Worm (Caenorhabditis elegans) whole organism, early embryonic: ENCODE measurements around the gene mig-13.

Source experiments
- B0310.2 ChIP-seq: sonication (generic microtip); optimal IDR thresholded peaks from 2 replicates; lab custom pipeline; 2016; ENCODE audit warnings: mild to moderate bottlenecking, missing genetic modification characterization, missing compliant biosample characterization
- F13C5.2 ChIP-seq: sonication (generic microtip); optimal IDR thresholded peaks from 2 replicates; lab custom pipeline; 2017; ENCODE audit warnings: mild to moderate bottlenecking, missing genetic modification characterization, inconsistent platforms, missing compliant biosample characterization
- aly-1 ChIP-seq: sonication (generic microtip); optimal IDR thresholded peaks from 2 replicates; lab custom pipeline; 2016; ENCODE audit warnings: missing genetic modification characterization, missing compliant biosample characterization
- ama-1 ChIP-seq: fragments of 150-350 bp; optimal IDR thresholded peaks from 2 replicates; lab custom pipeline; 2014
- ceh-13 ChIP-seq: fragments of 200-800 bp; sonication (Bioruptor generic); optimal IDR thresholded peaks from 2 replicates; lab custom pipeline; 2018; ENCODE audit warnings: mild to moderate bottlenecking, missing genetic modification characterization, missing compliant biosample characterization
- ceh-36 ChIP-seq: sonication (generic microtip); optimal IDR thresholded peaks from 2 replicates; lab custom pipeline; 2016; ENCODE audit warnings: missing genetic modification characterization, inconsistent platforms, missing compliant biosample characterization
- ets-7 ChIP-seq: sonication (generic microtip); optimal IDR thresholded peaks from 2 replicates; lab custom pipeline; 2016; ENCODE audit warnings: missing genotype, missing genetic modification characterization, missing compliant biosample characterization
- flt-1 ChIP-seq: fragments of 200-800 bp; sonication (Bioruptor generic); IDR thresholded peaks from 2 replicates; pipeline ENCODE4 v1.3.6; 2022; ENCODE audit warnings: missing genetic modification characterization, missing compliant biosample characterization
- hmbx-1 ChIP-seq: sonication (generic microtip); optimal IDR thresholded peaks from 2 replicates; lab custom pipeline; 2016; ENCODE audit warnings: mild to moderate bottlenecking, missing genetic modification characterization, missing compliant biosample characterization
- hmg-4 ChIP-seq: fragments of 200-800 bp; sonication (Bioruptor generic); optimal IDR thresholded peaks from 2 replicates; lab custom pipeline; 2018; ENCODE audit warnings: mild to moderate bottlenecking, missing genetic modification characterization, missing compliant biosample characterization
- hnd-1 ChIP-seq: sonication (generic microtip); optimal IDR thresholded peaks from 2 replicates; lab custom pipeline; 2016; ENCODE audit warnings: missing genetic modification characterization, missing compliant biosample characterization
- pes-1 ChIP-seq: fragments of 200-800 bp; sonication (Bioruptor generic); IDR thresholded peaks from 2 replicates; pipeline ENCODE4 v1.3.6; 2022; ENCODE audit warnings: missing genetic modification reagents, missing genetic modification characterization, missing compliant biosample characterization
- scrt-1 ChIP-seq: fragments of 200-800 bp; sonication (Bioruptor generic); IDR thresholded peaks from 2 replicates; pipeline ENCODE4 v1.3.6; 2022; ENCODE audit warnings: missing genetic modification characterization, missing compliant biosample characterization
- sea-1 ChIP-seq: fragments of 200-800 bp; sonication (Bioruptor generic); conservative IDR thresholded peaks from 2 replicates; pipeline ENCODE4 v1.3.6; 2022; ENCODE audit warnings: missing genetic modification characterization, missing compliant biosample characterization
- tbx-11 ChIP-seq: fragments of 200-800 bp; sonication (Bioruptor generic); IDR thresholded peaks from 2 replicates; pipeline ENCODE4 v1.3.6; 2022; ENCODE audit warnings: missing genetic modification characterization, missing compliant biosample characterization
- tbx-37 ChIP-seq: fragments of 200-800 bp; sonication (Bioruptor generic); conservative IDR thresholded peaks from 2 replicates; pipeline ENCODE4 v1.3.6; 2022; ENCODE audit warnings: missing genetic modification reagents, missing genetic modification characterization, missing compliant biosample characterization
- tra-4 ChIP-seq: sonication (generic microtip); optimal IDR thresholded peaks from 2 replicates; lab custom pipeline; 2017; ENCODE audit warnings: missing genetic modification characterization, missing compliant biosample characterization

mig-13 gene

DNA sequence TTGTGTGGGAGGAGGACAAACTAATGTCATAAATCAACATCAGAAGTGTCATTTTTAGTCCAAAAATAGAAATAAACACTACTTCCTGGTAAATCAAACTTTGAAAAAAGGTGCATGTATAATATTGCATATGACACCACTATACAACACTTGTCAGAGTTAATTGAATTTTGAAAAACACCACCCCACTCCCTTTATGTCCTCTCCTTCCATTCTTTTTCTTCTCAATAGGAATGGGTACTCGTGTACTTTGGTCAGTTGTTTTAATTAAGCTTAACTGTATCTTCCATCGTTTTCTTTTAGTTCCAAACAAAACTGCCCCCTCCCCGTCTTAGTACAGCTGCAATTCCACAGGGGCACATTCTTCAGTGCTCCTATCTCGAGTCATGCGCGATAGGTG lies 12.4 kb downstream of the mig-13 start:
- TF ChIP-seq hmbx-1 (tag; lab: Kevin White, UChicago) (no peak), ceh-36 (no peak), ama-1 (lab: Kevin White, UChicago) (no peak), tbx-37 (no peak), ceh-13 (GFP tag; lab: Kevin White, UChicago) (no peak), scrt-1 (no peak), tra-4 (tag; lab: Kevin White, UChicago) (no peak), aly-1 (tag; lab: Kevin White, UChicago) (no peak), ets-7 (tag; lab: Kevin White, UChicago) (no peak), hnd-1 (tag; lab: Kevin White, UChicago) (no peak), pes-1 (GFP tag; lab: Robert Waterston, UW) (no peak), B0310.2 (no peak), hmg-4 (GFP tag; lab: Kevin White, UChicago) (no peak), tbx-11 (no peak), F13C5.2 (tag; lab: Kevin White, UChicago) (no peak), flt-1 (no peak)

DNA sequence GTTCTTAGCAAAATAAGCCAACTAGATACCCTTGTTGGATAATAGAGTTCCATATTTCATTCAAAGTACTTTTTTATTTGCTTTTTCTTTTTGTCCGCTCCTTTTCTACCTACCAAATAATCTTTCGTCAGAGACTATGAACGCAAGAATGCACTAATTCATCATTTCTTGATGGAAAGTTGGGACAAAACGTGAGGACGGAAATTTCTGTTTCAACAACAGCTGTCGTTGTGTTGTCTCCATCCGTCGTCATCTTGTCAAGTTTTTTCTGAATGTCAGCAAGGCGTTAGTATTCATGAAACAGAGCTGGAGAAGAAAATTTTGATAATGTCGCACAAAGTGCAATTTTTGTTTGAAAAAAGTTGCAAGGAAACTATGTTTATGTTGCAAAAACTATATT lies 15.2 kb downstream of the mig-13 start:
- TF ChIP-seq F13C5.2 (tag; lab: Kevin White, UChicago) (no peak), sea-1 (GFP tag; lab: Robert Waterston, UW) (no peak), aly-1 (tag; lab: Kevin White, UChicago) (no peak)

DNA sequence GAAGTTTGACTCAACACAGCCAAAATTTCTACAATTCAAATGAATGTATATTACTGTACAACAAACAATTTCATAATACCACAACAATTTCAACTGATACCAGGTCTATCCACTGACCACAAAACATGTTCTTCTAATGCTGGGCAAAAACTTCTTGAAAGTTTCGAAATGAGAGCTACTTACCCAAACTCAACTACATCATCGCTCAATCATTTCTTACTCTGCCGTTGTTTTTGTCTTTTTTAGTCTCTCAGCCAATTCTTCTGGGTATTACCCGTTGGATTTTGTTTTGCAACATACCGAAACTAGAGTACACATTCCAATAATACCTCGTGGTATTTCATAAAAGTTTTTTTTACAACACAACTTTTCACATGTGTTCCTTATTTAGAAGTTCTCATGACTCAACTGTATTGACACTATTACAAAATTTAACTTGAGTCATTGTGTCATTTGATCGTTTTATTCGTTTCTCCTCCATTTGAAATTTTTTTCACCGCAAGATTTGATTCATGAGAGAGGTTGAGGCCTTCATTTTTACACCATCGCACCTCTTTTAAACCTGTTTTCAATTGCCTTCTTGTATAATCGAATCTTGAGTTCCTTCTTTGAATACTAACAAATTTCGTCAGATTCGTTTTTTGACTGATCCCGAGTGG lies 16.7 kb downstream of the mig-13 start, which contains the start of gene F43C9.2:
F43C9.2 (plus strand) TSS at position 497 of the 659 bp plus-strand sequence.
- TF ChIP-seq tbx-37 (no peak), ama-1 (lab: Kevin White, UChicago) (no peak), ets-7 (tag; lab: Kevin White, UChicago) (no peak), sea-1 (GFP tag; lab: Robert Waterston, UW) (no peak), ceh-36 (no peak), hmbx-1 (tag; lab: Kevin White, UChicago) (no peak), flt-1 (no peak), F13C5.2 (tag; lab: Kevin White, UChicago) (no peak), tbx-11 (no peak)

DNA sequence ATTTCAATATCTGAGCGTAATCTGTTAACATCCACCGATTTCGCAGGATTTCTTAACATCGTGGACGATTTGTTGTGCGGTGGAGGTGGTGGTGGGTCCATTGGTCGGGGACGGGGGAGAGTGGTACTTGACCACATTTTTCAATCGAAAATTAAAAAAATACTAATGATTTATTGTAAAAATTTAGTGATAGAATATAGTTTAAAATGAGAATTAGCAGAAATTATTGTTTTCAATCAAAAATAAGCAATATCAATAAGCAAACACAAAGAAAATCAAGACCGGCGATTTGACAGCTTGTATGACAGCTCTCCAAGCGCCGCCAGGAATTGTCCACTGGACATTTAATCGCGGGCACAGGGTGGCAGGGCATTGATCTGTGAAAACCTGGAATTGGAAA lies 17.7 kb downstream of the mig-13 start, which contains the start of gene hum-10:
hum-10 (minus strand) TSS at position 101 of the 400 bp plus-strand sequence.
- TF ChIP-seq pes-1 (GFP tag; lab: Robert Waterston, UW) (no peak), ama-1 (lab: Kevin White, UChicago) (no peak), tra-4 (tag; lab: Kevin White, UChicago) (no peak)

DNA sequence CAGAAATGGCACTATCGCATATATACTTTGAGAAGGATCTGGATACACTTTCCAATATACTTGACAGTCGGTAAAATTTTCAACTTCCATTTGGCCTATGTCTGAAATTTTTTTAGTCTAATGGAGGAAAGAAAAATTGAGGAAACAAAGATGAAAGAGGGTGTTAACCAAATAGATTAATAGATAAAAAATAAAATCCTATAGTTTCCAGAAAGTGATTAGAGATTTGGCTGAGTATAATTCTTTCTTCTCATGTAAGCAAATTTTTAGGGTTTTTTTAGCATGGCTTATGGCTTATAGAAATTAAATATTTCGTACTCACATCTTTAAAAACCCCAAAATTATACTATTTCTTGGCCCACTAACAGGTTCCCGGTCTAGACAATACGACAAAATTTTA lies 30.0 kb downstream of the mig-13 start, which contains the start of gene npr-1:
npr-1 (minus strand) TSS at position 101 of the 400 bp plus-strand sequence.
- TF ChIP-seq ceh-36 = no peak
- TF ChIP-seq hmg-4 (GFP tag; lab: Kevin White, UChicago) = no peak
- TF ChIP-seq pes-1 (GFP tag; lab: Robert Waterston, UW) = no peak
- TF ChIP-seq scrt-1 = no peak
- TF ChIP-seq B0310.2 = no peak
- no peak for TF ChIP-seq ama-1 (lab: Kevin White, UChicago)
- no peak for TF ChIP-seq tbx-11
- no peak for TF ChIP-seq ceh-13 (GFP tag; lab: Kevin White, UChicago)
- TF ChIP-seq hnd-1 (tag; lab: Kevin White, UChicago) = no peak
- TF ChIP-seq F13C5.2 (tag; lab: Kevin White, UChicago) = no peak
- TF ChIP-seq tra-4 (tag; lab: Kevin White, UChicago) = no peak
- TF ChIP-seq ets-7 (tag; lab: Kevin White, UChicago) = no peak

DNA sequence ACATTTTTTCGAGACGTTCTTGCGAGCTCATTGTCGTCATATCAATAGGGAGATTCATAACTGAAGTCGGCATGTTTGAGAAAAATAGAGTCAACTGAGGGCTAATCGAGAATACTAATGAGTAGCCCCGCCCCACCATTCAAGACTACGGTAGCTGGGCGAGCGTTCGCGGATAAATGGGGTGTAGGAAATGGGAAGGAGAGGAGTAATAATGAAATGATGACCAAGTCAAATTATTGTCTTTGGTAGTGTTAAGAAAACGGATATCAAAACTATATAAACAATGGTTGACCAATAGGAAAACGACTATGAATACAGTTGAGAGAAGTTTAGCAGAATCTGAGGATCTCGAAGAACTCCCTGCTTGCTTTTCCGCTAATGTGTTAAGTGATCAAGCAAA lies 38.4 kb downstream of the mig-13 start, which contains the start of gene mls-2:
mls-2 (minus strand) TSS at position 101 of the 400 bp plus-strand sequence.
- TF ChIP-seq tbx-11 (no peak), B0310.2 (no peak), flt-1 (no peak), sea-1 (GFP tag; lab: Robert Waterston, UW) (no peak)

DNA sequence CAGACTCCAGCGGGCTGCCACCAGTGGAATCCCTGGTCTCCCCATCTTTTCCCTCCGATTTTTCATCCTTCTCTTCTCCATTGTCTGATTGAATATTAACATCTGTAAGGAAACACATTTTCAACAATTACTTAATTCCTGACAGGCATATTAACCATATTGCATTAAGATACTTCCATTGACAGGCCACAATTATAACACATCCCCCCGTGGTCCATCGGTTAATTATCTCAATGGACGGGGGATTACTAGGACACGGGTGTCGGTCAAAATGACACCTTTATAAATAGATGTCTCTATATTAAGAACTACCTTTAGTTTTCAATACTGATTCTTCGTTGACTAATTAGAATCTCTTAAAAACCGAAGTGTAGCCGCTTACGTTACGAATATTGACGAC lies 40.2 kb downstream of the mig-13 start:
- TF ChIP-seq tra-4 (tag; lab: Kevin White, UChicago) (no peak), aly-1 (tag; lab: Kevin White, UChicago) (no peak), ceh-36 (no peak), F13C5.2 (tag; lab: Kevin White, UChicago) (no peak), B0310.2 (no peak), flt-1 (no peak), pes-1 (GFP tag; lab: Robert Waterston, UW) (no peak), hmbx-1 (tag; lab: Kevin White, UChicago) (no peak), tbx-11 (no peak), hnd-1 (tag; lab: Kevin White, UChicago) (no peak), ama-1 (lab: Kevin White, UChicago) (no peak), ets-7 (tag; lab: Kevin White, UChicago) (no peak), ceh-13 (GFP tag; lab: Kevin White, UChicago) (no peak), scrt-1 (no peak), hmg-4 (GFP tag; lab: Kevin White, UChicago) (no peak), sea-1 (GFP tag; lab: Robert Waterston, UW) (no peak), tbx-37 (no peak)

DNA sequence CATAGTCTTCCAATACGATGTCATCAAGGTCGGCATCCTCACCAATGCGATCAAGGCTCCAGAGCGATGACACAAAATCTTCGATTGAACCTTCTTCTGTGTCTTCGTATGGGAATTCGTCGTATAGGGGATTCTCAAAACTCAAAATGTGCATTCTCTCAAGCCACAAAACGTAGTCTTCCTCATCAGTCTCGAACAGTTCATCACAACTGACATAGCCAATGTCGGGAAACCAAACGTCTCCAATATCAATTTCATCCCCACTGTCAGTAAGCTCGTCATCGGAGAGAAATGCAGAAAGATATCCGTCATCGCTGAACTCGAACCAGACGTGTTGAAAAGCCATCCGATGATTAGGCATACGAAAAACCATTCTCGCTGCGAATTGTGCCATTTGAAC lies 45.2 kb downstream of the mig-13 start, which contains the start of gene C39E6.2:
C39E6.2 (minus strand) TSS at position 394 of the 400 bp plus-strand sequence.
- no peak for TF ChIP-seq flt-1
- TF ChIP-seq sea-1 (GFP tag; lab: Robert Waterston, UW) = no peak
- no peak for TF ChIP-seq scrt-1
- no peak for TF ChIP-seq F13C5.2 (tag; lab: Kevin White, UChicago)
- TF ChIP-seq aly-1 (tag; lab: Kevin White, UChicago) = no peak
- TF ChIP-seq tbx-11 = no peak
- no peak for TF ChIP-seq tra-4 (tag; lab: Kevin White, UChicago)
- TF ChIP-seq hnd-1 (tag; lab: Kevin White, UChicago) = no peak
- TF ChIP-seq ceh-13 (GFP tag; lab: Kevin White, UChicago) = no peak
- TF ChIP-seq tbx-37 = no peak
- no peak for TF ChIP-seq hmbx-1 (tag; lab: Kevin White, UChicago)
- no peak for TF ChIP-seq ceh-36
- no peak for TF ChIP-seq hmg-4 (GFP tag; lab: Kevin White, UChicago)
- no peak for TF ChIP-seq pes-1 (GFP tag; lab: Robert Waterston, UW)
- TF ChIP-seq ama-1 (lab: Kevin White, UChicago) = no peak
- TF ChIP-seq B0310.2 = no peak
- TF ChIP-seq ets-7 (tag; lab: Kevin White, UChicago) = no peak
